Fruit fly (Drosophila melanogaster): ENCODE results near the gene Usp12-46.

dm6 chr3R:22793953-22794352, 43.3 kb downstream of the Usp12-46 start:
- no peak for TF ChIP-seq EcR (GFP tag; optimal IDR thresholded peaks at IDR 0.05)
- TF ChIP-seq Ets98B (GFP tag; IDR thresholded peaks at IDR 0.05): no peak
- TF ChIP-seq Snoo (tag; optimal IDR thresholded peaks at IDR 0.05): no peak
- TF ChIP-seq D1 (tag; optimal IDR thresholded peaks at IDR 0.05): no peak
- no peak for TF ChIP-seq CG4496 (GFP tag; IDR thresholded peaks at IDR 0.05)
- TF ChIP-seq rn (GFP tag; IDR thresholded peaks at IDR 0.05): no peak
- no peak for TF ChIP-seq CG13204 (GFP tag; optimal IDR thresholded peaks at IDR 0.05)
- TF ChIP-seq CG10348 (GFP tag; IDR thresholded peaks at IDR 0.05): no peak
- TF ChIP-seq CG34367 (tag; optimal IDR thresholded peaks at IDR 0.05): no peak

Measured in whole organism, pupa.